Worm (Caenorhabditis elegans): Measurements from ENCODE around the gene tax-4.

Gene tax-4

DNA sequence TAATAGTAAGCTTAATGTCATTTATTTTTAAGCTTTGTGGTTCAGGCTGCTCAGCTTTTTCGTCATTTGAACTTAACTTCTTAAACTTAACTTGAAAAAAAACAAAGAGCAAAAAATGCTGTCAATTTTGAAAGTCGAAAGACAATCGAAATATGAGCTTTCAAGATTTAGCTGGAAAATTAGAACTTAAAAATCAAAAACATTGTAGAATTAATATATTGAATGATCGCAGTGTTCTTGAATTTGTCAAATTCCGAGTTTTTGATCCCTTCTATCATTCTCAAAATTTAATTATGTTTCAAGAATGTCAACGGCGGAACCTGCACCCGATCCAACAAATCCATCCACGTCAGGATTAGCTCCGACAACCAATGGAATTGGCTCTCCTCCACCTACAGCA lies at the start of gene tax-4:
Gene tax-4 (plus strand): TSS at position 301 of the 400 bp plus-strand sequence.
- TF ChIP-seq tlp-1 (tag; optimal IDR thresholded peaks at IDR 0.05) (no peak), nhr-12 (tag; optimal IDR thresholded peaks at IDR 0.05) (no peak), lin-15B (tag; optimal IDR thresholded peaks at IDR 0.05) (no peak), nhr-19 (GFP tag; conservative IDR thresholded peaks at IDR 0.05) (no peak), vab-15 (tag; optimal IDR thresholded peaks at IDR 0.05) (no peak), Y116A8C.19 (tag; optimal IDR thresholded peaks at IDR 0.05; ENCODE audit: borderline replicate concordance) (no peak), irx-1 (tag; optimal IDR thresholded peaks at IDR 0.05) (no peak), ceh-82 (tag; optimal IDR thresholded peaks at IDR 0.05) (no peak), hpl-2 (GFP tag; optimal IDR thresholded peaks at IDR 0.05) (no peak), nhr-76 (tag; optimal IDR thresholded peaks at IDR 0.05) (no peak), blmp-1 (tag; optimal IDR thresholded peaks at IDR 0.05) (no peak), C04F5.9 (tag; optimal IDR thresholded peaks at IDR 0.05) (no peak), nhr-28 (tag; optimal IDR thresholded peaks at IDR 0.05) (no peak), tbx-2 (tag; optimal IDR thresholded peaks at IDR 0.05) (no peak)

DNA sequence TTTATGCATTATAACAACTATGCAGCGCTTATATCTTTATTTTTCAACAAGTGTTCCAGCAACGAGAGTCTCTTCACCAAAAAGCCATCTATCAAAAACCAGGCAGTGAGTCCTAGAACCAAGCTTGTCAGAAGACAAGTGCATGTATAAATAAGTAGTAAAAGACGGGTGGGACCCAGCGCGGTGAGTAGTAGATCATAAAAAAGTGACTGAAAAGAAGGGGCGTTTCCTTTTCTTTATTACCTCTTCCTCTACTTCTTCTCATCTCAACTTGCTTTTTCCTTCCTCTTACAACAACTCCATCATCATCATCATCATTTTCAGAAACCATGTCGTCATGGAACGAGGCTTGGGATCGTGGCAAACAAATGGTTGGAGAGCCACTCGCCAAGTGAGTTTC lies 44.8 kb upstream of the tax-4 start, which contains the start of gene eat-4:
Gene eat-4 (plus strand): TSS at position 301 of the 400 bp plus-strand sequence.
- TF ChIP-seq nhr-85 (tag) (no peak), nhr-47 (tag; optimal IDR thresholded peaks at IDR 0.05) (no peak), lin-35 (GFP tag; optimal IDR thresholded peaks at IDR 0.05) (no peak), lin-14 (GFP tag; optimal IDR thresholded peaks at IDR 0.05) (peak; percentile 28)

DNA sequence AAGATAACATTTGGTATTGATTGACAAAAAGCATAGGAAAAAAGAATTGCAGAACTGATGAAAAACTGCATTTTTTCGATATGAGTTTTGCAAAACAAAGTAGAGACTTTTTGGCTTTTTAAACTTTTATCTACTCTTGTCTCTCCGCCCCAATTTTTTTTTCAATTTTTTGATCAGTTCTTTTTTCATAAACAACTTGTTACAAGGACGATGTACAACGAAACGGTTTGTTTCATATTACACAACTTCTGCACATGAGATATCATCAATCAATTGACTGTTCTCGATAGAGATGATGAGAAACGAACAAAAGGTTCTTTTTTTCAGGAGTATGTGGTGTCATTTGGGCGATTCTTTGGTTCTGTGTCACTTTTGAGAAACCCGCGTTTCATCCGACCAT lies 42.7 kb upstream of the tax-4 start, which contains the start of gene ZK512.7:
Gene ZK512.7 (minus strand): TSS at position 101 of the 400 bp plus-strand sequence.
- TF ChIP-seq efl-3 (GFP tag; optimal IDR thresholded peaks at IDR 0.05), result no peak
- TF ChIP-seq nhr-90 (tag; optimal IDR thresholded peaks at IDR 0.05; ENCODE audit: poor library complexity), result no peak
- no peak for TF ChIP-seq nhr-11 (tag; optimal IDR thresholded peaks at IDR 0.05)
- no peak for TF ChIP-seq unc-30 (tag; optimal IDR thresholded peaks at IDR 0.05)
- no peak for TF ChIP-seq nhr-20 (tag; optimal IDR thresholded peaks at IDR 0.05)
- no peak for TF ChIP-seq lin-39 (tag; optimal IDR thresholded peaks at IDR 0.05)

DNA sequence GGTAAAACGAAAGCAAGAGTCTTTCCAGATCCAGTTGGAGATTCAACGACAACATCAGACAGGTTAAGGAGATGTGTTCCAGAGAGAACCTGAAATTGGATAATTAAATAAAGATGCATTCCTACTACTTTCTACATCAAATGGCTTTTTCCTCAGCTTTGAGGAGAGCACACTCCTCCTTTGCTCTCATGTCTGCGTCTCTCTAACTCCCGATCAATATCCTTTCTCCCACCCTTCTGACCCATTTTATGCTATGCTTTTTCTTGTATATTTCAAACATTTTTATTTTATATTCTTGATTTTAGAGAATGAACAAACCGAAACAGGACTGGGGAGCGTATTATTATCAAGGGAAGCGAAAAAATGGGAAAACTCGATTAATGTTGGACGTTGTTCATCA lies 37.4 kb upstream of the tax-4 start, which contains the start of gene ZK512.11:
Gene ZK512.11 (plus strand): TSS at position 301 of the 400 bp plus-strand sequence.
- TF ChIP-seq mef-2 (tag; optimal IDR thresholded peaks at IDR 0.05) (no peak), ceh-8 (GFP tag; optimal IDR thresholded peaks at IDR 0.05) (peak; percentile 9)

DNA sequence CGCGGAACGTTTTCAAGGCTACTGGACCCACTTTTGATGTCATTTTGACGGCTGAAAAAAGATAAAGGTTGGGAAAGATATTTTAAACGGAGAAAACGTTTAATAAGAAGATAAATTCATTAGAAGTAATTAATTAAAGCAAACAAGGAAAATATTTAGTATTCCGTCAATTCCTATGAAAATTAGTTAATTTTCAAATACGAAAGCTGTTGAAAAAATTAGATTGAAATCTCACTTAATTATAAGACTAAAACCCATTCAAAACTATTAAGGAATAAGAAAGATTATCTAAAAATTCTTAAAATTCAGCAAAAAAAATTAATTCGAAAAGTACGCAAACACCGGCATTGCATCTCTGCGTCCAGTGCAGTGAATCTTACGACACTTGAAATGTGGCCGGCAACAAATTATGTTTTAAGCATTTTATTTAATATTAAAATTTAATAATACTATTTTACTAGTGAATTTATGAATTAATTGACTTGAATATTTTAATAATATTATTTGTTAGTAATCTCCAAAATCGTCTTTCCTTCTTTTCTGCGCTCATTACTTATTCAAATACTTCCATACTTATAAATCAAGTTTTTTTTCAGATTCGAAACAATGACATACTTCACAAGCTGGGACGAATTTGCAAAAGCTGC lies 36.5 kb upstream of the tax-4 start, which contains the start of the genes ZK512.2 and ZK512.4:
Gene ZK512.2 (minus strand): TSS at position 51 of the 647 bp plus-strand sequence.
Gene ZK512.4 (plus strand): TSS at position 597 of the 647 bp plus-strand sequence.
- TF ChIP-seq nhr-20 (tag; optimal IDR thresholded peaks at IDR 0.05) (no peak), snpc-4 (tag; optimal IDR thresholded peaks at IDR 0.05) (no peak), lin-15B (tag; optimal IDR thresholded peaks at IDR 0.05) (no peak), rnt-1 (tag; optimal IDR thresholded peaks at IDR 0.05) (peak; percentile 3), skn-1 (tag; optimal IDR thresholded peaks at IDR 0.05) (peak; percentile 26), C34B4.2 (tag; optimal IDR thresholded peaks at IDR 0.05) (no peak), hlh-4 (tag; optimal IDR thresholded peaks at IDR 0.05) (no peak), fkh-4 (tag; optimal IDR thresholded peaks at IDR 0.05; ENCODE audit: borderline replicate concordance) (no peak), unc-98 (GFP tag; IDR thresholded peaks at IDR 0.05) (no peak), tlp-1 (tag; optimal IDR thresholded peaks at IDR 0.05) (no peak), C16A3.4 (tag; optimal IDR thresholded peaks at IDR 0.05) (peak; percentile 19), vab-15 (tag; optimal IDR thresholded peaks at IDR 0.05) (no peak), nhr-71 (tag; optimal IDR thresholded peaks at IDR 0.05) (peak; percentile 23), F16B12.6 (tag; optimal IDR thresholded peaks at IDR 0.05) (peak; percentile 80), mep-1 (tag; optimal IDR thresholded peaks at IDR 0.05) (peak; percentile 56), lsy-2 (tag; optimal IDR thresholded peaks at IDR 0.05) (peak; percentile 42 to 51), hpl-2 (GFP tag; optimal IDR thresholded peaks at IDR 0.05) (no peak), nhr-47 (tag; optimal IDR thresholded peaks at IDR 0.05) (peak; percentile 20), lin-35 (GFP tag; optimal IDR thresholded peaks at IDR 0.05) (peak; percentile 11 to 37), pqm-1 (tag; optimal IDR thresholded peaks at IDR 0.05) (no peak), efl-1 (optimal IDR thresholded peaks at IDR 0.05) (peak; percentile 20 to 27), efl-1 (GFP tag; optimal IDR thresholded peaks at IDR 0.05 in 1 of 2) (peak; percentile 58 to 91), dpl-1 (GFP tag; optimal IDR thresholded peaks at IDR 0.05) (peak; percentile 14 to 58 (median 30)), nhr-28 (tag; optimal IDR thresholded peaks at IDR 0.05) (no peak), Y116A8C.19 (tag; optimal IDR thresholded peaks at IDR 0.05; ENCODE audit: borderline replicate concordance) (no peak), swsn-7 (tag; optimal IDR thresholded peaks at IDR 0.05) (peak; percentile 3), tbx-2 (tag; optimal IDR thresholded peaks at IDR 0.05) (no peak), nhr-77 (tag; optimal IDR thresholded peaks at IDR 0.05) (no peak)

Data from whole organism, L1 larva.